Fruit fly (Drosophila melanogaster): Measurements from ENCODE around the gene CG17141.

Gene CG17141

dm6 chr3R:22726771-22727455 lies 20.5 kb downstream of the CG17141 start, which contains the start of gene CG45049 (continued):
- TF ChIP-seq CG31365 (tag; optimal IDR thresholded peaks at IDR 0.05) (no peak), CG2129 (GFP tag; IDR thresholded peaks at IDR 0.05; ENCODE audit: partially characterized antibody) (peak; percentile 67), ttk (GFP tag; IDR thresholded peaks at IDR 0.05) (no peak), MESR4 (GFP tag; optimal IDR thresholded peaks at IDR 0.05) (peak; percentile 57), pfk (GFP tag; optimal IDR thresholded peaks at IDR 0.05) (no peak), CG1529 (GFP tag; optimal IDR thresholded peaks at IDR 0.05) (no peak), CG2712 (tag; optimal IDR thresholded peaks at IDR 0.05) (peak; percentile 8), CG11456 (GFP tag; IDR thresholded peaks at IDR 0.05) (no peak), wek (GFP tag; optimal IDR thresholded peaks at IDR 0.05) (no peak), Ets65A (GFP tag) (peak; percentile 35), Fer2 (tag; optimal IDR thresholded peaks at IDR 0.05) (no peak), CG11504 (tag; optimal IDR thresholded peaks at IDR 0.05) (no peak), Stat92E (GFP tag; optimal IDR thresholded peaks at IDR 0.05) (no peak), esg (GFP tag; conservative IDR thresholded peaks at IDR 0.05) (no peak), CG12769 (tag; optimal IDR thresholded peaks at IDR 0.05) (no peak), CG1602 (GFP tag; optimal IDR thresholded peaks at IDR 0.05) (no peak), sc (optimal IDR thresholded peaks at IDR 0.05) (no peak), sc (GFP tag; optimal IDR thresholded peaks at IDR 0.05) (no peak), amos (GFP tag; IDR thresholded peaks at IDR 0.05; ENCODE audit: partially characterized antibody) (peak; percentile 96), lola (GFP tag; optimal IDR thresholded peaks at IDR 0.05) (no peak), Gug (GFP tag; IDR thresholded peaks at IDR 0.05) (peak; percentile 32; the same call in 1 of the 4 replicates), CG13775 (GFP tag; optimal IDR thresholded peaks at IDR 0.05) (no peak), Dll (GFP tag; IDR thresholded peaks at IDR 0.05; ENCODE audit: partially characterized antibody) (peak; percentile 90), tap (tag; optimal IDR thresholded peaks at IDR 0.05) (no peak), Dp (GFP tag; optimal IDR thresholded peaks at IDR 0.05) (no peak), mld (GFP tag; IDR thresholded peaks at IDR 0.05; ENCODE audit: partially characterized antibody) (peak; percentile 86; the same call in 2 of the 3 replicates), E2f2 (GFP tag; IDR thresholded peaks at IDR 0.05) (no peak), ham (GFP tag; IDR thresholded peaks at IDR 0.05) (no peak), CG6854 (GFP tag; optimal IDR thresholded peaks at IDR 0.05) (no peak), Doc3 (GFP tag; IDR thresholded peaks at IDR 0.05; ENCODE audit: partially characterized antibody) (peak; percentile 81), CG32532 (GFP tag; IDR thresholded peaks at IDR 0.05) (no peak), CG17612 (GFP tag; IDR thresholded peaks at IDR 0.05) (no peak), CG17361 (GFP tag; IDR thresholded peaks at IDR 0.05) (peak; percentile 31; the same call in 1 of the 3 replicates), Hr78 (GFP tag; optimal IDR thresholded peaks at IDR 0.05) (no peak), eve (GFP tag; optimal IDR thresholded peaks at IDR 0.05) (no peak), NFAT (GFP tag; IDR thresholded peaks at IDR 0.05) (no peak), hkb (optimal IDR thresholded peaks at IDR 0.05) (no peak), hkb (GFP tag; IDR thresholded peaks at IDR 0.05) (no peak), Sry-δ (GFP tag; optimal IDR thresholded peaks at IDR 0.05) (peak; percentile 89), CG6175 (GFP tag; IDR thresholded peaks at IDR 0.05) (no peak), hb (GFP tag; IDR thresholded peaks at IDR 0.05; ENCODE audit: partially characterized antibody) (peak; percentile 93), CG11247 (GFP tag; IDR thresholded peaks at IDR 0.05) (no peak), CG32772 (GFP tag; IDR thresholded peaks at IDR 0.05) (no peak), ERR (GFP tag; optimal IDR thresholded peaks at IDR 0.05) (no peak), kay (GFP tag; optimal IDR thresholded peaks at IDR 0.05) (no peak), CG13287 (GFP tag; IDR thresholded peaks at IDR 0.05; ENCODE audit: partially characterized antibody) (peak; percentile 79), Ptx1 (GFP tag; IDR thresholded peaks at IDR 0.05) (no peak), Gsc (GFP tag; IDR thresholded peaks at IDR 0.05) (no peak), Fer3 (tag; optimal IDR thresholded peaks at IDR 0.05) (no peak), Nf-YC (tag; optimal IDR thresholded peaks at IDR 0.05) (no peak)
